Worm (Caenorhabditis elegans): Measurements from ENCODE around the gene nhr-195.

- TF ChIP-seq ama-1 (optimal IDR thresholded peaks at IDR 0.05), result no peak
- no peak for TF ChIP-seq B0310.2 (tag; optimal IDR thresholded peaks at IDR 0.05)
- no peak for TF ChIP-seq pes-1 (GFP tag; IDR thresholded peaks at IDR 0.05)
- no peak for TF ChIP-seq ceh-13 (GFP tag; optimal IDR thresholded peaks at IDR 0.05)
- no peak for TF ChIP-seq tbx-11 (GFP tag; IDR thresholded peaks at IDR 0.05)
- TF ChIP-seq hmg-4 (GFP tag; optimal IDR thresholded peaks at IDR 0.05), result no peak
- no peak for TF ChIP-seq sea-1 (GFP tag; conservative IDR thresholded peaks at IDR 0.05)
- TF ChIP-seq ceh-36 (tag; optimal IDR thresholded peaks at IDR 0.05), result no peak
- TF ChIP-seq tra-4 (tag; optimal IDR thresholded peaks at IDR 0.05), result no peak
Observed at ce11 chrV:8991679-8992078, 19.5 kb upstream of the nhr-195 start, which contains the start of gene F59E11.6.

All from whole organism, early embryonic.